Worm (Caenorhabditis elegans) whole organism, young adult: ENCODE data around the gene asb-2.
A peak's percentile ranks its signal among the peaks of the same experiment; 100 is the strongest.

Experiments
- B0336.3 ChIP-seq: fragments of 200-800 bp; sonication (Bioruptor generic); IDR thresholded peaks from 2 replicates; pipeline ENCODE4 v1.3.6; 2022; ENCODE audit warnings: missing genetic modification characterization, missing compliant biosample characterization
- C06A6.2 ChIP-seq: fragments of 200-800 bp; sonication (Bioruptor generic); conservative IDR thresholded peaks from 2 replicates; pipeline ENCODE4 v1.3.6; 2022; ENCODE audit warnings: missing genetic modification characterization, missing compliant biosample characterization
- F22D6.2 ChIP-seq: sonication (generic microtip); optimal IDR thresholded peaks from 2 replicates; lab custom pipeline; 2016; ENCODE audit warnings: mild to moderate bottlenecking, missing genetic modification characterization, missing compliant biosample characterization
- F33H1.4 ChIP-seq: fragments of 200-800 bp; sonication (Bioruptor generic); IDR thresholded peaks from 2 replicates; pipeline ENCODE4 v1.3.6; 2022; ENCODE audit warnings: missing genetic modification reagents, missing genetic modification characterization, missing compliant biosample characterization
- F37B4.10 ChIP-seq: fragments of 200-800 bp; sonication (Bioruptor generic); IDR thresholded peaks from 2 replicates; pipeline ENCODE4 v1.3.6; 2022; ENCODE audit warnings: missing genetic modification characterization, missing compliant biosample characterization
- F52B5.7 ChIP-seq: sonication (generic microtip); optimal IDR thresholded peaks from 2 replicates; lab custom pipeline; 2016; ENCODE audit warnings: mild to moderate bottlenecking, missing genetic modification characterization, missing compliant biosample characterization
- K11D2.4 ChIP-seq: fragments of 200-800 bp; sonication (Bioruptor generic); IDR thresholded peaks from 2 replicates; pipeline ENCODE4 v1.3.6; 2022; ENCODE audit warnings: missing genetic modification reagents, missing genetic modification characterization, missing compliant biosample characterization
- T26A5.8 ChIP-seq: sonication (generic microtip); optimal IDR thresholded peaks from 2 replicates; lab custom pipeline; 2016; ENCODE audit warnings: missing genetic modification characterization, missing compliant biosample characterization
- Y53G8AR.9 ChIP-seq: fragments of 200-800 bp; sonication (Bioruptor generic); conservative IDR thresholded peaks from 2 replicates; pipeline ENCODE4 v1.3.6; 2022; ENCODE audit warnings: missing genetic modification reagents, missing genetic modification characterization, missing compliant biosample characterization
- akir-1 ChIP-seq: fragments of 200-800 bp; sonication (Bioruptor generic); optimal IDR thresholded peaks from 2 replicates; lab custom pipeline; 2018; ENCODE audit warnings: mild to moderate bottlenecking, missing genetic modification characterization, moderate library complexity, missing compliant biosample characterization
- ama-1 ChIP-seq, 3 experiments: fragments of 150-350 bp in 1 of 3; sonication (generic microtip) in 2 of 3; optimal IDR thresholded peaks; 2 replicates each; lab custom pipeline; 2014 to 2018; ENCODE audit warnings: missing biosample characterization in 2 of 3, missing genetic modification characterization in 2 of 3, missing genetic modification reagents in 2 of 3
- aptf-3 ChIP-seq: fragments of 200-800 bp; sonication (Bioruptor generic); IDR thresholded peaks from 2 replicates; pipeline ENCODE4 v1.3.6; 2022; ENCODE audit warnings: missing genetic modification characterization, missing compliant biosample characterization
- attf-3 ChIP-seq: fragments of 200-800 bp; sonication (Bioruptor generic); conservative IDR thresholded peaks from 2 replicates; pipeline ENCODE4 v1.3.6; 2022; ENCODE audit warnings: missing genetic modification reagents, missing genetic modification characterization, missing compliant biosample characterization
- bed-2 ChIP-seq: fragments of 200-800 bp; sonication (Bioruptor generic); IDR thresholded peaks from 2 replicates; pipeline ENCODE4 v1.3.6; 2022; ENCODE audit warnings: missing genetic modification reagents, missing genetic modification characterization, missing compliant biosample characterization
- ceh-91 ChIP-seq: fragments of 200-800 bp; sonication (Bioruptor generic); IDR thresholded peaks from 2 replicates; pipeline ENCODE4 v1.3.6; 2022; ENCODE audit warnings: missing genetic modification reagents, missing genetic modification characterization, missing compliant biosample characterization
- efl-1 ChIP-seq: fragments of 150-350 bp; optimal IDR thresholded peaks from 2 replicates; lab custom pipeline; 2014; ENCODE audit warnings: missing biosample characterization, missing genetic modification reagents, missing genetic modification characterization
- hlh-26 ChIP-seq: fragments of 200-800 bp; sonication (Bioruptor generic); conservative IDR thresholded peaks from 2 replicates; pipeline ENCODE4 v1.3.6; 2022; ENCODE audit warnings: missing genetic modification reagents, missing genetic modification characterization, missing compliant biosample characterization
- hmg-1.2 ChIP-seq: fragments of 200-800 bp; sonication (Bioruptor generic); IDR thresholded peaks from 2 replicates; pipeline ENCODE4 v1.3.6; 2022; ENCODE audit warnings: missing genetic modification reagents, missing genetic modification characterization, missing compliant biosample characterization
- lag-1 ChIP-seq: fragments of 200-800 bp; sonication (Bioruptor generic); IDR thresholded peaks from 2 replicates; pipeline ENCODE4 v1.3.6; 2022; ENCODE audit warnings: missing genetic modification reagents, missing genetic modification characterization, missing compliant biosample characterization
- lin-35 ChIP-seq, 3 experiments: fragments of 150-350 bp in 2 of 3; sonication (generic microtip) in 1 of 3; optimal IDR thresholded peaks; 2 replicates each; lab custom pipeline; 2014 to 2018; ENCODE audit warnings: missing biosample characterization in 3 of 3, missing genetic modification characterization in 3 of 3, missing genetic modification reagents in 3 of 3
- lin-40 ChIP-seq: sonication (generic microtip); optimal IDR thresholded peaks from 2 replicates; lab custom pipeline; 2016; ENCODE audit warnings: missing genetic modification characterization, mild to moderate bottlenecking, missing compliant biosample characterization, missing genotype, missing genetic modification reagents
- lin-54 ChIP-seq: fragments of 200-800 bp; sonication (Bioruptor generic); optimal IDR thresholded peaks from 2 replicates; lab custom pipeline; 2018; ENCODE audit warnings: mild to moderate bottlenecking, missing genetic modification characterization, missing compliant biosample characterization
- lsl-1 ChIP-seq: fragments of 200-800 bp; sonication (Bioruptor generic); optimal IDR thresholded peaks from 2 replicates; lab custom pipeline; 2018; ENCODE audit warnings: mild to moderate bottlenecking, missing genetic modification characterization, moderate library complexity, missing compliant biosample characterization
- lsy-27 ChIP-seq: sonication (generic microtip); optimal IDR thresholded peaks from 2 replicates; lab custom pipeline; 2017; ENCODE audit warnings: missing genetic modification characterization, mild to moderate bottlenecking, missing compliant biosample characterization, antibody characterized with exemption, missing genotype, borderline replicate concordance; ENCODE audit not compliant: insufficient read depth
- madf-3 ChIP-seq: fragments of 200-800 bp; sonication (Bioruptor generic); IDR thresholded peaks from 2 replicates; pipeline ENCODE4 v1.3.6; 2022; ENCODE audit warnings: missing genetic modification reagents, missing genetic modification characterization, missing compliant biosample characterization
- madf-6 ChIP-seq: fragments of 200-800 bp; sonication (Bioruptor generic); IDR thresholded peaks from 2 replicates; pipeline ENCODE4 v1.3.6; 2022; ENCODE audit warnings: missing genetic modification reagents, missing genetic modification characterization, missing compliant biosample characterization
- mxl-1 ChIP-seq: sonication (generic microtip); optimal IDR thresholded peaks from 2 replicates; lab custom pipeline; 2016; ENCODE audit warnings: missing genetic modification characterization, missing compliant biosample characterization
- nfya-2 ChIP-seq: fragments of 200-800 bp; sonication (Bioruptor generic); IDR thresholded peaks from 2 replicates; pipeline ENCODE4 v1.3.6; 2022; ENCODE audit warnings: missing genetic modification reagents, missing genetic modification characterization, missing compliant biosample characterization
- nhr-120 ChIP-seq: fragments of 200-800 bp; sonication (Bioruptor generic); IDR thresholded peaks from 2 replicates; pipeline ENCODE4 v1.3.6; 2022; ENCODE audit warnings: missing genetic modification characterization, missing compliant biosample characterization
- nhr-27 ChIP-seq: fragments of 200-800 bp; sonication (Bioruptor generic); optimal IDR thresholded peaks from 2 replicates; lab custom pipeline; 2018; ENCODE audit warnings: mild to moderate bottlenecking, missing genetic modification characterization, moderate library complexity, missing compliant biosample characterization
- nhr-80 ChIP-seq: sonication (generic microtip); optimal IDR thresholded peaks from 2 replicates; lab custom pipeline; 2016; ENCODE audit warnings: missing genetic modification characterization, missing compliant biosample characterization
- pha-4 ChIP-seq: fragments of 150-350 bp; sonication (generic microtip); optimal IDR thresholded peaks from 2 replicates; lab custom pipeline; 2014; ENCODE audit warnings: missing biosample characterization, missing genetic modification reagents, missing genetic modification characterization
- rpc-1 ChIP-seq, 2 experiments: fragments of 150-350 bp in 1 of 2; sonication (generic microtip) in 1 of 2; optimal IDR thresholded peaks; 2 replicates each; lab custom pipeline; 2014 to 2018; ENCODE audit warnings: missing biosample characterization in 1 of 2, missing genetic modification characterization in 1 of 2, missing genetic modification reagents in 1 of 2, missing genotype in 1 of 2
- sptf-2 ChIP-seq: fragments of 200-800 bp; sonication (Bioruptor generic); optimal IDR thresholded peaks from 2 replicates; lab custom pipeline; 2018; ENCODE audit warnings: mild to moderate bottlenecking, missing genetic modification characterization, missing compliant biosample characterization
- tbp1 ChIP-seq: fragments of 200-800 bp; sonication (Bioruptor generic); optimal IDR thresholded peaks from 2 replicates; lab custom pipeline; 2018; ENCODE audit warnings: mild to moderate bottlenecking, missing genetic modification characterization, missing compliant biosample characterization
- unc-62 ChIP-seq: fragments of 150-350 bp; optimal IDR thresholded peaks from 2 replicates; lab custom pipeline; 2014; ENCODE audit warnings: missing biosample characterization, missing genetic modification reagents, missing genetic modification characterization
- ztf-28 ChIP-seq: fragments of 200-800 bp; sonication (Bioruptor generic); IDR thresholded peaks from 2 replicates; pipeline ENCODE4 v1.3.6; 2022; ENCODE audit warnings: missing genetic modification reagents, missing genetic modification characterization, missing compliant biosample characterization

Gene asb-2

ce11 chrX:4437555-4437954 is 32.0 kb upstream of the asb-2 start, which contains the start of gene cest-26:
cest-26 (minus strand) TSS chrX:4437655.
- no peak for TF ChIP-seq ama-1 (optimal IDR thresholded peaks at IDR 0.05; lab: Kevin White, UChicago)
- no peak for TF ChIP-seq ama-1 (GFP tag; optimal IDR thresholded peaks at IDR 0.05; lab: Kevin White, UChicago)
- TF ChIP-seq nhr-80 = peak; percentile 29
- TF ChIP-seq F33H1.4 (GFP tag; lab: Robert Waterston, UW) = no peak
- TF ChIP-seq, all 124 proteins: peak for 1

ce11 chrX:4438823-4439222 is 30.7 kb upstream of the asb-2 start:
- TF ChIP-seq F52B5.7 (tag; lab: Kevin White, UChicago) (no peak), F22D6.2 (no peak), lin-54 (GFP tag; lab: Kevin White, UChicago) (no peak), lin-40 (tag; lab: Kevin White, UChicago) (no peak), F37B4.10 (GFP tag; lab: Robert Waterston, UW) (no peak), lsy-27 (tag; lab: Kevin White, UChicago) (no peak), B0336.3 (GFP tag; lab: Robert Waterston, UW) (no peak), madf-6 (no peak)
- TF ChIP-seq, all 124 proteins: peak for 0

ce11 chrX:4439616-4440015 is 29.9 kb upstream of the asb-2 start:
- TF ChIP-seq lin-35 (GFP tag; optimal IDR thresholded peaks at IDR 0.05; lab: Kevin White, UChicago) (no peak), C06A6.2 (GFP tag; lab: Robert Waterston, UW) (no peak), T26A5.8 (tag; lab: Kevin White, UChicago) (no peak), hlh-26 (GFP tag; lab: Robert Waterston, UW) (no peak), sptf-2 (no peak), rpc-1 (optimal IDR thresholded peaks at IDR 0.05; lab: Kevin White, UChicago) (no peak), rpc-1 (tag; optimal IDR thresholded peaks at IDR 0.05; lab: Kevin White, UChicago) (no peak), aptf-3 (no peak), unc-62 (GFP tag; lab: Kevin White, UChicago) (no peak), hmg-1.2 (no peak), ztf-28 (GFP tag; lab: Robert Waterston, UW) (no peak), K11D2.4 (GFP tag; lab: Robert Waterston, UW) (no peak), tbp1 (no peak), nhr-120 (GFP tag; lab: Robert Waterston, UW) (no peak), nhr-80 (no peak), efl-1 (GFP tag; lab: Kevin White, UChicago) (no peak), attf-3 (no peak), akir-1 (GFP tag; lab: Kevin White, UChicago) (no peak), madf-3 (GFP tag; lab: Robert Waterston, UW) (no peak), nfya-2 (GFP tag; lab: Robert Waterston, UW) (no peak)
- TF ChIP-seq, all 124 proteins: peak for 0

ce11 chrX:4440641-4441040 is 28.9 kb upstream of the asb-2 start, which contains the start of gene F15A8.1:
F15A8.1 (plus strand) TSS chrX:4440941.
- TF ChIP-seq bed-2 (GFP tag; lab: Robert Waterston, UW) (no peak), nhr-27 (tag; lab: Kevin White, UChicago) (no peak), lsl-1 (GFP tag; lab: Kevin White, UChicago) (no peak), ceh-91 (GFP tag; lab: Robert Waterston, UW) (no peak), Y53G8AR.9 (GFP tag; lab: Robert Waterston, UW) (no peak), lag-1 (GFP tag; lab: Robert Waterston, UW) (no peak), mxl-1 (tag; lab: Kevin White, UChicago) (no peak), pha-4 (no peak)
